Worm (Caenorhabditis elegans) whole organism, L3 larva: ENCODE data around the gene rev-3.
A peak's percentile ranks its signal among the peaks of the same experiment; 100 is the strongest.

Experiments used
- R02D3.7 ChIP-seq: fragments of 150-350 bp; optimal IDR thresholded peaks from 2 replicates; lab custom pipeline; 2014; ENCODE audit warnings: missing biosample characterization, missing genetic modification characterization
- ZK546.5 ChIP-seq: sonication (generic microtip); optimal IDR thresholded peaks from 2 replicates; lab custom pipeline; 2017; ENCODE audit warnings: missing biosample characterization, missing genetic modification characterization
- aly-2 ChIP-seq: fragments of 150-350 bp; optimal IDR thresholded peaks from 2 replicates; lab custom pipeline; 2014; ENCODE audit warnings: missing biosample characterization, missing genetic modification characterization
- ama-1 ChIP-seq: fragments of 150-350 bp; optimal IDR thresholded peaks from 2 replicates; lab custom pipeline; 2018
- ceh-16 ChIP-seq: sonication (generic microtip); optimal IDR thresholded peaks from 2 replicates; lab custom pipeline; 2017; ENCODE audit warnings: missing biosample characterization, missing genetic modification characterization
- ceh-28 ChIP-seq: fragments of 150-350 bp; optimal IDR thresholded peaks from 2 replicates; lab custom pipeline; 2014; ENCODE audit warnings: missing biosample characterization, missing genetic modification reagents, missing genetic modification characterization
- ceh-82 ChIP-seq: fragments of 150-350 bp; optimal IDR thresholded peaks from 2 replicates; lab custom pipeline; 2014; ENCODE audit warnings: missing biosample characterization, missing genetic modification characterization
- ceh-9 ChIP-seq: sonication (generic microtip); optimal IDR thresholded peaks from 2 replicates; lab custom pipeline; 2018; ENCODE audit warnings: missing biosample characterization, missing genetic modification characterization
- daf-12 ChIP-seq: fragments of 150-350 bp; optimal IDR thresholded peaks from 2 replicates; lab custom pipeline; 2014; ENCODE audit warnings: missing biosample characterization, missing genetic modification reagents, missing genetic modification characterization
- egl-27 ChIP-seq: sonication (generic microtip); optimal IDR thresholded peaks from 4 replicates; lab custom pipeline; 2017; ENCODE audit warnings: missing biosample characterization, missing genetic modification reagents, missing genetic modification characterization
- elt-2 ChIP-seq: sonication (generic microtip); optimal IDR thresholded peaks from 2 replicates; lab custom pipeline; 2016; ENCODE audit warnings: missing genetic modification reagents, mild to moderate bottlenecking, missing genetic modification characterization, missing compliant biosample characterization
- elt-3 ChIP-seq, 3 experiments: fragments of 150-350 bp in 1 of 3; sonication (generic microtip) in 2 of 3; optimal IDR thresholded peaks; 2 replicates in 2 of 3; 4 replicates in 1 of 3; lab custom pipeline; 2014 to 2017; ENCODE audit warnings: missing biosample characterization in 3 of 3, missing genetic modification characterization in 3 of 3
- eor-1 ChIP-seq, 2 experiments: fragments of 150-350 bp; optimal IDR thresholded peaks; 2 replicates each; lab custom pipeline; 2014 to 2018; ENCODE audit warnings: missing biosample characterization in 2 of 2, missing genetic modification characterization in 2 of 2
- fkh-10 ChIP-seq: sonication (generic microtip); optimal IDR thresholded peaks from 2 replicates; lab custom pipeline; 2017; ENCODE audit warnings: missing biosample characterization, missing genetic modification reagents, missing genetic modification characterization
- fkh-2 ChIP-seq: fragments of 150-350 bp; optimal IDR thresholded peaks from 2 replicates; lab custom pipeline; 2014; ENCODE audit warnings: missing biosample characterization, missing genetic modification reagents, missing genetic modification characterization
- fos-1 ChIP-seq: fragments of 150-350 bp; optimal IDR thresholded peaks from 2 replicates; lab custom pipeline; 2014; ENCODE audit warnings: missing biosample characterization, missing genetic modification characterization
- hmg-11 ChIP-seq: sonication (generic microtip); optimal IDR thresholded peaks from 2 replicates; lab custom pipeline; 2016; ENCODE audit warnings: missing genetic modification characterization, missing compliant biosample characterization
- lin-15B ChIP-seq: fragments of 150-350 bp; optimal IDR thresholded peaks from 2 replicates; lab custom pipeline; 2014; ENCODE audit warnings: missing biosample characterization, missing genetic modification characterization
- lin-39 ChIP-seq: fragments of 150-350 bp; optimal IDR thresholded peaks from 2 replicates; lab custom pipeline; 2018; ENCODE audit warnings: missing biosample characterization, missing genetic modification reagents, missing genetic modification characterization
- lsy-12 ChIP-seq: sonication (generic microtip); optimal IDR thresholded peaks from 2 replicates; lab custom pipeline; 2016; ENCODE audit warnings: mild to moderate bottlenecking, missing genetic modification characterization, missing compliant biosample characterization
- mdl-1 ChIP-seq: fragments of 150-350 bp; optimal IDR thresholded peaks from 2 replicates; lab custom pipeline; 2014; ENCODE audit warnings: missing biosample characterization, missing genetic modification characterization
- nfya-1 ChIP-seq: sonication (generic microtip); optimal IDR thresholded peaks from 2 replicates; lab custom pipeline; 2017; ENCODE audit warnings: missing genetic modification characterization, mild to moderate bottlenecking, missing compliant biosample characterization, antibody characterized with exemption, moderate library complexity; ENCODE audit not compliant: insufficient read depth
- nhr-11 ChIP-seq: fragments of 150-350 bp; optimal IDR thresholded peaks from 2 replicates; lab custom pipeline; 2014; ENCODE audit warnings: missing biosample characterization, missing genetic modification characterization
- nhr-23 ChIP-seq: fragments of 150-350 bp; optimal IDR thresholded peaks from 2 replicates; lab custom pipeline; 2014; ENCODE audit warnings: missing biosample characterization, missing genetic modification reagents, missing genetic modification characterization
- nhr-237 ChIP-seq: fragments of 150-350 bp; optimal IDR thresholded peaks from 2 replicates; lab custom pipeline; 2014; ENCODE audit warnings: missing biosample characterization, missing genetic modification characterization
- nhr-28 ChIP-seq: fragments of 150-350 bp; optimal IDR thresholded peaks from 2 replicates; lab custom pipeline; 2014; ENCODE audit warnings: missing biosample characterization, missing genetic modification characterization
- nhr-76 ChIP-seq: fragments of 150-350 bp; sonication (generic microtip); optimal IDR thresholded peaks from 5 replicates; lab custom pipeline; 2014; ENCODE audit warnings: missing biosample characterization, missing genetic modification characterization
- nhr-77 ChIP-seq: fragments of 150-350 bp; optimal IDR thresholded peaks from 2 replicates; lab custom pipeline; 2014; ENCODE audit warnings: missing biosample characterization, missing genetic modification characterization
- sea-2 ChIP-seq: fragments of 150-350 bp; sonication (generic microtip); optimal IDR thresholded peaks from 4 replicates; lab custom pipeline; 2014; ENCODE audit warnings: missing biosample characterization, missing genetic modification reagents, missing genetic modification characterization
- skn-1 ChIP-seq: fragments of 150-350 bp; optimal IDR thresholded peaks from 2 replicates; lab custom pipeline; 2014; ENCODE audit warnings: missing biosample characterization, missing genetic modification characterization
- snpc-4 ChIP-seq: fragments of 150-350 bp; optimal IDR thresholded peaks from 2 replicates; lab custom pipeline; 2014; ENCODE audit warnings: missing biosample characterization, missing genetic modification characterization
- tbx-2 ChIP-seq: sonication (generic microtip); optimal IDR thresholded peaks from 2 replicates; lab custom pipeline; 2016; ENCODE audit warnings: mild to moderate bottlenecking, missing genetic modification characterization, missing compliant biosample characterization
- unc-39 ChIP-seq: sonication (generic microtip); optimal IDR thresholded peaks from 4 replicates; lab custom pipeline; 2017; ENCODE audit warnings: missing biosample characterization, missing genetic modification characterization
- unc-62 ChIP-seq: fragments of 150-350 bp; sonication (generic microtip); optimal IDR thresholded peaks from 4 replicates; lab custom pipeline; 2014; ENCODE audit warnings: missing biosample characterization, missing genetic modification reagents, missing genetic modification characterization
- ztf-11 ChIP-seq: fragments of 150-350 bp; optimal IDR thresholded peaks from 2 replicates; lab custom pipeline; 2014; ENCODE audit warnings: missing biosample characterization, missing genetic modification characterization
- ztf-4 ChIP-seq: fragments of 150-350 bp; optimal IDR thresholded peaks from 2 replicates; lab custom pipeline; 2014; ENCODE audit warnings: missing biosample characterization, missing genetic modification characterization

rev-3 gene

DNA sequence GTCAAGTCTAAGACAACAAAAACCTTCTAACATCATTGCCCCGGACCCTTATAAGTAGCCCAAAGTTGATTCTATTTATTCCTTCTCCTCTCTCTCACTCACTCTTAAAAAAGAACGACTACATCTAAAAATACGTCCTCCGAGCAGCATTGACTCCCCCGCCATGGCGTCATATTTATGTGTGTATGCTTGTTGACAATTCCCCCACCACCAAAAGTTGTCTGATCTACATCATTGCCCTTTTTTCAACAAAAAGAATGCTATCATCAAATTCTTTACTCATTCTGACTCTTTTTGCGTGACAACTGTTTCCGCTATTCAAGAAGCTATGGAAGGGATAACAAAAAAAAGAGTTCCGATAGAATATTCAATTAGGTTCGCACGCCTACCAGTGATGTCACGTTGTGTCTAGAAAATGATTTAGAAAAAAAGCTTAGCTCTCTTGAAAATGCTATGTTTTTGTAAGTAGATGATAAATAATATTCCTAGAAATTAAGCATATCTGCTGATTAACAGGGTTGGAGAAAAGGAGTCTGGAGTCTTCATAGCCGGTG is 32.9 kb downstream of the rev-3 start:
- TF ChIP-seq lin-15B (tag; lab: Kevin White, UChicago) (no peak), fkh-10 (GFP tag; lab: Kevin White, UChicago) (peak; percentile 2), unc-62 (no peak), nfya-1 (tag; lab: Kevin White, UChicago) (peak; percentile 48)

- TF ChIP-seq tbx-2 (tag; lab: Kevin White, UChicago) = no peak
- no peak for TF ChIP-seq nhr-23 (tag; lab: Kevin White, UChicago)
- peak; percentile 29 for TF ChIP-seq lin-39 (tag; lab: Kevin White, UChicago)
- no peak for TF ChIP-seq fkh-2
- no peak for TF ChIP-seq eor-1 (tag; optimal IDR thresholded peaks at IDR 0.05; lab: Kevin White, UChicago)
- TF ChIP-seq unc-39 (tag; lab: Kevin White, UChicago) = no peak
- TF ChIP-seq nfya-1 (tag; lab: Kevin White, UChicago) = peak; percentile 80
- peak; percentile 70 for TF ChIP-seq ceh-28
- peak; percentile 21 for TF ChIP-seq ama-1 (lab: Kevin White, UChicago)
- no peak for TF ChIP-seq nhr-28 (tag; lab: Kevin White, UChicago)
- TF ChIP-seq unc-62 = no peak
- peak; percentile 65 for TF ChIP-seq fkh-10 (GFP tag; lab: Kevin White, UChicago)
- TF ChIP-seq ceh-82 (tag; lab: Kevin White, UChicago) = peak; percentile 25
- peak; percentile 21 for TF ChIP-seq hmg-11 (tag; lab: Kevin White, UChicago)
- TF ChIP-seq, all 47 proteins: peak for 7
Observed at ce11 chrIII:5755204-5755603, 35.2 kb downstream of the rev-3 start, which contains the start of gene ida-1. Gene ida-1, plus strand, starts transcription at chrIII:5755539.

- TF ChIP-seq egl-27 (no peak), nhr-11 (tag; lab: Kevin White, UChicago) (no peak), nhr-28 (tag; lab: Kevin White, UChicago) (no peak), lsy-12 (tag; lab: Kevin White, UChicago) (no peak), ceh-9 (no peak), nhr-76 (tag; lab: Kevin White, UChicago) (no peak), ceh-82 (tag; lab: Kevin White, UChicago) (no peak), fos-1 (no peak), ztf-4 (no peak), nfya-1 (tag; lab: Kevin White, UChicago) (no peak), unc-62 (no peak), ceh-16 (no peak), eor-1 (tag; optimal IDR thresholded peaks at IDR 0.05; lab: Kevin White, UChicago) (no peak), sea-2 (GFP tag; lab: Kevin White, UChicago) (no peak), elt-2 (tag; lab: Kevin White, UChicago) (no peak), nhr-77 (tag; lab: Kevin White, UChicago) (no peak), ztf-11 (tag; lab: Kevin White, UChicago) (no peak), daf-12 (tag; lab: Kevin White, UChicago) (no peak), lin-39 (tag; lab: Kevin White, UChicago) (no peak)
Observed at ce11 chrIII:5750503-5750902, 39.9 kb downstream of the rev-3 start.

DNA sequence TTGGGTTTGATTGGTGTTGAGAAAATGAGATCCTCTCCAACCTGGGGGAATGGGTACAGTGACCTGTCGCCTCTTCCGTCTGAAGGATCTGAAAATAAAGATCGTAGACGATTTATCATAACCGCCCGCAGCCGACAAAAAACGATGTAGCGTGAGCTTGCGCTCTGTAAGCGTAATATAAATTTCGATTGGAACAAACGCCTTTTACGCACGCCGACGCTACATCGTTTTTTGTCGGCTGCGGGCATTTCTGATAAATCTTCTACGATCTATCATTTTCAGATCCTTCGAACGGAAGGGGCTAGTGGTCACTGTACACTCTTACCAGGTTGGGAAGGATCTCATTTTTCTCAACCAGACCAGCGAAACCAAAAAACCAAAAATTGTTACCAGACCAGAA is 42.1 kb downstream of the rev-3 start:
- no peak for TF ChIP-seq ZK546.5 (tag; lab: Kevin White, UChicago)
- TF ChIP-seq mdl-1 (tag; lab: Kevin White, UChicago) = no peak
- TF ChIP-seq nhr-237 (tag; lab: Kevin White, UChicago) = no peak
- no peak for TF ChIP-seq nhr-28 (tag; lab: Kevin White, UChicago)
- no peak for TF ChIP-seq R02D3.7 (tag; lab: Kevin White, UChicago)
- TF ChIP-seq aly-2 = no peak
- TF ChIP-seq egl-27 = no peak
- no peak for TF ChIP-seq snpc-4 (tag; lab: Kevin White, UChicago)
- TF ChIP-seq hmg-11 (tag; lab: Kevin White, UChicago) = no peak
- TF ChIP-seq ceh-9 = no peak
- no peak for TF ChIP-seq ceh-16
- no peak for TF ChIP-seq nhr-76 (tag; lab: Kevin White, UChicago)
- TF ChIP-seq nhr-77 (tag; lab: Kevin White, UChicago) = no peak

- no peak for TF ChIP-seq lin-39 (tag; lab: Kevin White, UChicago)
- TF ChIP-seq fos-1 = no peak
- TF ChIP-seq skn-1 (tag; lab: Kevin White, UChicago) = no peak
- no peak for TF ChIP-seq eor-1 (tag; optimal IDR thresholded peaks at IDR 0.05; lab: Kevin White, UChicago)
- TF ChIP-seq nhr-28 (tag; lab: Kevin White, UChicago) = no peak
- no peak for TF ChIP-seq ceh-16
- TF ChIP-seq unc-39 (tag; lab: Kevin White, UChicago) = no peak
- TF ChIP-seq elt-3 (tag; optimal IDR thresholded peaks at IDR 0.05; lab: Kevin White, UChicago) = no peak
- TF ChIP-seq snpc-4 (tag; lab: Kevin White, UChicago) = no peak
Observed at ce11 chrIII:5747185-5747584, 43.3 kb downstream of the rev-3 start, which contains the start of gene B0244.4. Gene B0244.4, plus strand, starts transcription at chrIII:5747485.
